Fruit fly (Drosophila melanogaster) whole organism, embryonic: ENCODE measurements around the gene kdn.

Source experiments
- Atf6 ChIP-seq: fragments of 200-800 bp; sonication (Bioruptor generic); IDR thresholded peaks from 2 replicates; pipeline ENCODE4 v1.3.6; 2022; ENCODE audit warnings: missing biosample characterization, missing genetic modification characterization
- CG1233 ChIP-seq: fragments of 200-800 bp; sonication (Bioruptor generic); optimal IDR thresholded peaks from 4 replicates; lab custom pipeline; 2018; ENCODE audit warnings: missing biosample characterization, mild to moderate bottlenecking, missing genetic modification characterization
- CG13424 ChIP-seq: fragments of 200-800 bp; sonication (Bioruptor generic); optimal IDR thresholded peaks from 2 replicates; lab custom pipeline; 2019; ENCODE audit warnings: missing biosample characterization, mild to moderate bottlenecking, missing genetic modification characterization, moderate library complexity
- CG17186 ChIP-seq: fragments of 200-800 bp; sonication (Bioruptor generic); optimal IDR thresholded peaks from 3 replicates; lab custom pipeline; 2017; ENCODE audit warnings: missing biosample characterization, missing genetic modification reagents, missing genetic modification characterization
- CG17829 ChIP-seq: fragments of 200-800 bp; optimal IDR thresholded peaks from 2 replicates; lab custom pipeline; 2019; ENCODE audit warnings: missing biosample characterization, mild to moderate bottlenecking, missing genetic modification characterization, moderate library complexity
- CG1832 ChIP-seq: fragments of 200-800 bp; sonication (Bioruptor generic); optimal IDR thresholded peaks from 2 replicates; lab custom pipeline; 2017; ENCODE audit warnings: missing biosample characterization, mild to moderate bottlenecking, missing genetic modification characterization, inconsistent platforms
- CG31224 ChIP-seq: fragments of 200-800 bp; sonication (Bioruptor generic); IDR thresholded peaks from 2 replicates; pipeline ENCODE4 v1.3.6; 2022; ENCODE audit warnings: missing biosample characterization, missing genetic modification characterization
- CG3163 ChIP-seq: fragments of 200-800 bp; sonication (Bioruptor generic); optimal IDR thresholded peaks from 3 replicates; lab custom pipeline; 2016; ENCODE audit warnings: missing biosample characterization, missing genetic modification characterization
- CG3847 ChIP-seq: fragments of 200-800 bp; sonication (Bioruptor generic); IDR thresholded peaks from 2 replicates; pipeline ENCODE4 v1.3.6; 2022; ENCODE audit warnings: missing biosample characterization, missing genetic modification characterization
- CG4820 ChIP-seq: fragments of 200-800 bp; sonication (Bioruptor generic); optimal IDR thresholded peaks from 3 replicates; lab custom pipeline; 2016; ENCODE audit warnings: missing biosample characterization, missing genetic modification characterization
- CG5180 ChIP-seq: fragments of 200-800 bp; sonication (Bioruptor generic); optimal IDR thresholded peaks from 3 replicates; lab custom pipeline; 2017; ENCODE audit warnings: missing biosample characterization, missing genetic modification characterization, mild to moderate bottlenecking, moderate library complexity, missing genetic modification reagents
- CG5245 ChIP-seq: fragments of 200-800 bp; sonication (Bioruptor generic); optimal IDR thresholded peaks from 3 replicates; lab custom pipeline; 2016; ENCODE audit warnings: missing biosample characterization, missing genetic modification characterization
- CG6689 ChIP-seq: fragments of 200-800 bp; sonication (Bioruptor generic); IDR thresholded peaks from 2 replicates; pipeline ENCODE4 v1.3.6; 2022; ENCODE audit warnings: missing biosample characterization, missing genetic modification characterization
- CG7745 ChIP-seq: fragments of 200-800 bp; sonication (Bioruptor generic); optimal IDR thresholded peaks from 2 replicates; lab custom pipeline; 2018; ENCODE audit warnings: missing biosample characterization, mild to moderate bottlenecking, missing genetic modification characterization, moderate library complexity
- CG9817 ChIP-seq: fragments of 200-800 bp; sonication (Bioruptor generic); optimal IDR thresholded peaks from 2 replicates; lab custom pipeline; 2018; ENCODE audit warnings: missing biosample characterization, mild to moderate bottlenecking, missing genetic modification characterization, moderate library complexity
- CoRest ChIP-seq: fragments of 200-800 bp; sonication (Bioruptor generic); optimal IDR thresholded peaks from 3 replicates; lab custom pipeline; 2018; ENCODE audit warnings: missing biosample characterization, mild to moderate bottlenecking, missing genetic modification characterization, moderate library complexity
- HLH54F ChIP-seq: fragments of 200-800 bp; sonication (Bioruptor generic); optimal IDR thresholded peaks from 3 replicates; lab custom pipeline; 2016; ENCODE audit warnings: missing biosample characterization, missing genetic modification characterization
- Hand ChIP-seq: fragments of 200-800 bp; sonication (Bioruptor generic); optimal IDR thresholded peaks from 2 replicates; lab custom pipeline; 2017; ENCODE audit warnings: mild to moderate bottlenecking, missing biosample characterization, missing genetic modification reagents, missing genetic modification characterization
- Hr3 ChIP-seq: fragments of 200-800 bp; sonication (Bioruptor generic); optimal IDR thresholded peaks from 3 replicates; lab custom pipeline; 2016; ENCODE audit warnings: missing biosample characterization, missing genetic modification characterization
- Hr39 ChIP-seq: fragments of >200 bp; optimal IDR thresholded peaks from 2 replicates; lab custom pipeline; 2017
- Hsf ChIP-seq: fragments of 200-800 bp; sonication (Bioruptor generic); optimal IDR thresholded peaks from 3 replicates; lab custom pipeline; 2016; ENCODE audit warnings: missing biosample characterization, missing genetic modification characterization
- Kr ChIP-seq: fragments of 200-800 bp; sonication (Bioruptor generic); optimal IDR thresholded peaks from 2 replicates; lab custom pipeline; 2017; ENCODE audit warnings: missing biosample characterization, mild to moderate bottlenecking, missing genetic modification characterization
- Lim3 ChIP-seq: fragments of 200-800 bp; sonication (Bioruptor generic); IDR thresholded peaks from 2 replicates; pipeline ENCODE4 v1.3.6; 2022; ENCODE audit warnings: missing biosample characterization, missing genetic modification characterization
- Mad ChIP-seq: fragments of 200-800 bp; sonication (Bioruptor generic); optimal IDR thresholded peaks from 2 replicates; lab custom pipeline; 2016; ENCODE audit warnings: missing biosample characterization, missing genetic modification characterization
- Nf-YC ChIP-seq: fragments of 200-800 bp; optimal IDR thresholded peaks from 3 replicates; lab custom pipeline; 2019; ENCODE audit warnings: missing biosample characterization, mild to moderate bottlenecking, missing genetic modification characterization, moderate library complexity
- Rfx ChIP-seq: fragments of 200-800 bp; sonication (Bioruptor generic); IDR thresholded peaks from 2 replicates; pipeline ENCODE4 v1.3.6; 2022; ENCODE audit warnings: missing biosample characterization, missing genetic modification characterization
- Tbp ChIP-seq: fragments of >200 bp; optimal IDR thresholded peaks from 2 replicates; lab custom pipeline; 2018; ENCODE audit warnings: missing biosample characterization, missing genetic modification characterization
- YL-1 ChIP-seq: fragments of 200-800 bp; sonication (Bioruptor generic); optimal IDR thresholded peaks from 3 replicates; lab custom pipeline; 2017; ENCODE audit warnings: missing biosample characterization, mild to moderate bottlenecking, missing genetic modification characterization
- ac ChIP-seq: fragments of 200-800 bp; sonication (Bioruptor generic); optimal IDR thresholded peaks from 3 replicates; lab custom pipeline; 2017; ENCODE audit warnings: missing biosample characterization, mild to moderate bottlenecking, missing genetic modification characterization
- chn ChIP-seq: fragments of 200-800 bp; sonication (Bioruptor generic); optimal IDR thresholded peaks from 2 replicates; lab custom pipeline; 2016; ENCODE audit warnings: missing biosample characterization, missing genetic modification characterization
- ci ChIP-seq: fragments of 200-800 bp; sonication (Bioruptor generic); IDR thresholded peaks from 3 replicates; pipeline ENCODE4 v1.3.6; 2022; ENCODE audit warnings: missing biosample characterization, missing genetic modification characterization
- da ChIP-seq: fragments of 200-800 bp; sonication (Bioruptor generic); optimal IDR thresholded peaks from 2 replicates; lab custom pipeline; 2016; ENCODE audit warnings: missing biosample characterization, missing genetic modification characterization
- gsb-n ChIP-seq: fragments of 200-800 bp; sonication (Bioruptor generic); optimal IDR thresholded peaks from 3 replicates; lab custom pipeline; 2018; ENCODE audit warnings: missing biosample characterization, mild to moderate bottlenecking, missing genetic modification characterization
- hbn ChIP-seq: fragments of 200-800 bp; sonication (Bioruptor generic); IDR thresholded peaks from 2 replicates; pipeline ENCODE4 v1.3.6; 2022; ENCODE audit warnings: missing biosample characterization, missing genetic modification characterization; ENCODE audit not compliant: partially characterized antibody
- inv ChIP-seq: fragments of 200-800 bp; sonication (Bioruptor generic); IDR thresholded peaks from 2 replicates; pipeline ENCODE4 v1.3.6; 2022; ENCODE audit warnings: missing biosample characterization, missing genetic modification characterization; ENCODE audit not compliant: partially characterized antibody
- jing ChIP-seq: fragments of 200-800 bp; sonication (Bioruptor generic); optimal IDR thresholded peaks from 2 replicates; lab custom pipeline; 2018; ENCODE audit warnings: missing biosample characterization, mild to moderate bottlenecking, missing genetic modification characterization
- luna ChIP-seq: fragments of 200-800 bp; sonication (Bioruptor generic); optimal IDR thresholded peaks from 2 replicates; lab custom pipeline; 2016; ENCODE audit warnings: missing biosample characterization, missing genetic modification characterization
- nmo ChIP-seq: fragments of 200-800 bp; sonication (Bioruptor generic); optimal IDR thresholded peaks from 2 replicates; lab custom pipeline; 2018; ENCODE audit warnings: missing biosample characterization, mild to moderate bottlenecking, missing genetic modification characterization, moderate library complexity
- nom ChIP-seq: fragments of 200-800 bp; sonication (Bioruptor generic); optimal IDR thresholded peaks from 2 replicates; lab custom pipeline; 2017; ENCODE audit warnings: missing biosample characterization, missing genetic modification characterization, mild to moderate bottlenecking, moderate library complexity, missing genetic modification reagents
- pho ChIP-seq: fragments of 200-800 bp; sonication (Bioruptor generic); optimal IDR thresholded peaks from 2 replicates; lab custom pipeline; 2016; ENCODE audit warnings: missing biosample characterization, missing genetic modification characterization
- pzg ChIP-seq: fragments of 200-800 bp; sonication (Bioruptor generic); optimal IDR thresholded peaks from 3 replicates; lab custom pipeline; 2018; ENCODE audit warnings: missing biosample characterization, mild to moderate bottlenecking, missing genetic modification characterization, moderate library complexity
- row ChIP-seq: fragments of 200-800 bp; sonication (Bioruptor generic); IDR thresholded peaks from 3 replicates; pipeline ENCODE4 v1.3.6; 2022; ENCODE audit warnings: missing biosample characterization, missing genetic modification characterization
- sc ChIP-seq, 3 experiments: fragments of >200 bp in 2 of 3; fragments of 200-800 bp in 1 of 3; sonication (Bioruptor generic) in 1 of 3; optimal IDR thresholded peaks; 2 replicates in 2 of 3; 3 replicates in 1 of 3; lab custom pipeline; 2017; ENCODE audit warnings: mild to moderate bottlenecking in 1 of 3, missing biosample characterization in 1 of 3, missing genetic modification characterization in 1 of 3, missing genetic modification reagents in 1 of 3
- ssp ChIP-seq: fragments of 200-800 bp; sonication (Bioruptor generic); IDR thresholded peaks from 2 replicates; pipeline ENCODE4 v1.3.6; 2022; ENCODE audit warnings: missing biosample characterization, missing genetic modification characterization
- tap ChIP-seq: fragments of 200-800 bp; optimal IDR thresholded peaks from 3 replicates; lab custom pipeline; 2019; ENCODE audit warnings: missing biosample characterization, mild to moderate bottlenecking, missing genetic modification characterization, moderate library complexity
- unc-4 ChIP-seq: fragments of 200-800 bp; sonication (Bioruptor generic); IDR thresholded peaks from 2 replicates; pipeline ENCODE4 v1.3.6; 2022; ENCODE audit warnings: missing biosample characterization, missing genetic modification characterization; ENCODE audit not compliant: partially characterized antibody
- usp ChIP-seq: fragments of >200 bp; optimal IDR thresholded peaks from 2 replicates; lab custom pipeline; 2017; ENCODE audit warnings: missing biosample characterization, missing genetic modification characterization
- zen2 ChIP-seq: fragments of 200-800 bp; sonication (Bioruptor generic); IDR thresholded peaks from 3 replicates; pipeline ENCODE4 v1.3.6; 2022; ENCODE audit warnings: missing biosample characterization, missing genetic modification characterization; ENCODE audit not compliant: partially characterized antibody
- zfh2 ChIP-seq: fragments of 200-800 bp; sonication (Bioruptor generic); optimal IDR thresholded peaks from 2 replicates; lab custom pipeline; 2016; ENCODE audit warnings: missing biosample characterization, missing genetic modification characterization

The kdn gene

dm6 chrX:6338738-6339614 is 11.5 kb upstream of the kdn start (continued):
- no peak for TF ChIP-seq tap (tag; lab: Kevin White, UChicago)
- TF ChIP-seq zen2 = no peak
- TF ChIP-seq row (GFP tag; lab: Robert Waterston, UW) = peak; percentile 40; the same call in 1 of the 3 replicates
- TF ChIP-seq ci (GFP tag; lab: Robert Waterston, UW) = no peak
- TF ChIP-seq Hsf (GFP tag; lab: Kevin White, UChicago) = no peak
- no peak for TF ChIP-seq Hr3 (GFP tag; lab: Kevin White, UChicago)
- TF ChIP-seq Atf6 = no peak
- TF ChIP-seq zfh2 = peak; percentile 13
- TF ChIP-seq Kr = no peak
- 0 out of 2 replicates have a peak, but pooled peaks have one; percentile 13 for TF ChIP-seq CG3847
- TF ChIP-seq unc-4 (GFP tag; lab: Robert Waterston, UW) = no peak
- TF ChIP-seq CG17186 (GFP tag; lab: Kevin White, UChicago) = no peak
- no peak for TF ChIP-seq CG6689 (GFP tag; lab: Robert Waterston, UW)
- TF ChIP-seq pho (GFP tag; lab: Kevin White, UChicago) = peak; percentile 25
- no peak for TF ChIP-seq Lim3 (GFP tag; lab: Robert Waterston, UW)
- no peak for TF ChIP-seq CG5245 (GFP tag; lab: Kevin White, UChicago)
- no peak for TF ChIP-seq CG9817 (tag; lab: Kevin White, UChicago)
- TF ChIP-seq Nf-YC = no peak
- no peak for TF ChIP-seq hbn (GFP tag; lab: Robert Waterston, UW)
- TF ChIP-seq nom (GFP tag; lab: Kevin White, UChicago) = peak; percentile 16
- TF ChIP-seq Hr39 (lab: Kevin White, UChicago) = no peak
- no peak for TF ChIP-seq CG3163 (GFP tag; lab: Kevin White, UChicago)
- TF ChIP-seq CG5180 (GFP tag; lab: Kevin White, UChicago) = no peak
- TF ChIP-seq pzg (GFP tag; lab: Kevin White, UChicago) = no peak
- no peak for TF ChIP-seq CG7745 (tag; lab: Kevin White, UChicago)
- no peak for TF ChIP-seq gsb-n
- TF ChIP-seq Mad (GFP tag; lab: Kevin White, UChicago) = no peak
- no peak for TF ChIP-seq ac (GFP tag; lab: Kevin White, UChicago)
- no peak for TF ChIP-seq CoRest (tag; lab: Kevin White, UChicago)
- TF ChIP-seq CG17829 (tag; lab: Kevin White, UChicago) = no peak
- peak; percentile 51 for TF ChIP-seq Rfx (GFP tag; lab: Robert Waterston, UW)
- TF ChIP-seq jing (GFP tag; lab: Kevin White, UChicago) = no peak
- no peak for TF ChIP-seq CG1233 (GFP tag; lab: Kevin White, UChicago)
- no peak for TF ChIP-seq YL-1
- no peak for TF ChIP-seq sc (optimal IDR thresholded peaks at IDR 0.05; lab: Kevin White, UChicago)
- no peak for TF ChIP-seq sc (GFP tag; optimal IDR thresholded peaks at IDR 0.05; lab: Kevin White, UChicago)
- TF ChIP-seq HLH54F (GFP tag; lab: Kevin White, UChicago) = peak; percentile 4
- no peak for TF ChIP-seq da (GFP tag; lab: Kevin White, UChicago)
- TF ChIP-seq CG1832 (GFP tag; lab: Kevin White, UChicago) = no peak
- TF ChIP-seq Tbp (GFP tag; lab: Kevin White, UChicago) = no peak
- peak; percentile 27 for TF ChIP-seq Hand (GFP tag; lab: Kevin White, UChicago)
- no peak for TF ChIP-seq ssp (GFP tag; lab: Robert Waterston, UW)
- TF ChIP-seq chn (GFP tag; lab: Kevin White, UChicago) = no peak
- TF ChIP-seq CG4820 (GFP tag; lab: Kevin White, UChicago) = no peak
- no peak for TF ChIP-seq luna (GFP tag; lab: Kevin White, UChicago)
- no peak for TF ChIP-seq CG31224 (GFP tag; lab: Robert Waterston, UW)
- TF ChIP-seq nmo (GFP tag; lab: Kevin White, UChicago) = no peak
- no peak for TF ChIP-seq inv (GFP tag; lab: Robert Waterston, UW)
- TF ChIP-seq CG13424 (tag; lab: Kevin White, UChicago) = peak; percentile 21
- TF ChIP-seq usp = no peak
